Worm (Caenorhabditis elegans): ENCODE measurements around the gene Y57G11C.1147.

Y57G11C.1147 gene

ce11 chrIV:14764719-14765173 lies 32.6 kb downstream of the Y57G11C.1147 start (continued):
- TF ChIP-seq atf-7 (tag; optimal IDR thresholded peaks at IDR 0.05) (no peak), somi-1 (GFP tag; optimal IDR thresholded peaks at IDR 0.05) (no peak), B0035.1 (tag; optimal IDR thresholded peaks at IDR 0.05) (no peak), F33H1.4 (GFP tag; IDR thresholded peaks at IDR 0.05) (peak; percentile 72), F55B11.4 (tag; optimal IDR thresholded peaks at IDR 0.05; ENCODE audit: borderline replicate concordance, insufficient read depth) (no peak), snpc-4 (GFP tag; optimal IDR thresholded peaks at IDR 0.05) (peak; percentile 97), snpc-4 (tag; optimal IDR thresholded peaks at IDR 0.05) (peak; percentile 95 to 99 (median 98)), ztf-18 (tag; optimal IDR thresholded peaks at IDR 0.05) (peak; percentile 54), hrde-1 (tag; optimal IDR thresholded peaks at IDR 0.05; ENCODE audit: borderline replicate concordance) (peak; percentile 53), hlh-26 (GFP tag; conservative IDR thresholded peaks at IDR 0.05) (no peak), F57A8.1 (GFP tag; optimal IDR thresholded peaks at IDR 0.05) (no peak), F49E8.2 (tag; optimal IDR thresholded peaks at IDR 0.05; ENCODE audit: insufficient read depth) (peak; percentile 71), let-526 (GFP tag; IDR thresholded peaks at IDR 0.05) (no peak), ztf-25 (GFP tag; IDR thresholded peaks at IDR 0.05) (0 out of 2 replicates have a peak, but pooled peaks have one; percentile 3), ceh-58 (GFP tag; IDR thresholded peaks at IDR 0.05) (no peak), hmg-1.2 (GFP tag; IDR thresholded peaks at IDR 0.05) (peak; percentile 97), lin-40 (tag; optimal IDR thresholded peaks at IDR 0.05) (no peak), fkh-3 (tag; optimal IDR thresholded peaks at IDR 0.05) (no peak), hlh-12 (tag; optimal IDR thresholded peaks at IDR 0.05) (no peak), Y95B8A.8 (GFP tag; IDR thresholded peaks at IDR 0.05) (0 out of 2 replicates have a peak, but pooled peaks have one; percentile 47), ceh-100 (GFP tag; IDR thresholded peaks at IDR 0.05) (peak; percentile 70), lin-35 (GFP tag; optimal IDR thresholded peaks at IDR 0.05) (no peak), ztf-22 (GFP tag; optimal IDR thresholded peaks at IDR 0.05) (no peak), zfh-2 (GFP tag; conservative IDR thresholded peaks at IDR 0.05) (peak; percentile 67), let-607 (tag; optimal IDR thresholded peaks at IDR 0.05) (no peak), lin-54 (GFP tag; optimal IDR thresholded peaks at IDR 0.05) (peak; percentile 70), D2030.7 (GFP tag; IDR thresholded peaks at IDR 0.05) (peak; percentile 98), nfya-2 (GFP tag; IDR thresholded peaks at IDR 0.05) (0 out of 2 replicates have a peak, but pooled peaks have one; percentile 43), athp-1 (tag; optimal IDR thresholded peaks at IDR 0.05) (peak; percentile 21), attf-6 (GFP tag; IDR thresholded peaks at IDR 0.05) (peak; percentile 100), F39B2.1 (GFP tag; IDR thresholded peaks at IDR 0.05) (0 out of 2 replicates have a peak, but pooled peaks have one; percentile 14), nhr-179 (tag; optimal IDR thresholded peaks at IDR 0.05) (no peak), sdz-38 (tag; optimal IDR thresholded peaks at IDR 0.05) (no peak), xnd-1 (tag; optimal IDR thresholded peaks at IDR 0.05) (peak; percentile 98), madf-3 (GFP tag; IDR thresholded peaks at IDR 0.05) (0 out of 2 replicates have a peak, but pooled peaks have one; percentile 45), lin-26 (GFP tag; IDR thresholded peaks at IDR 0.05) (peak; percentile 88; the same call in 1 of the 2 replicates), die-1 (tag; optimal IDR thresholded peaks at IDR 0.05) (peak; percentile 47), unc-62 (GFP tag; optimal IDR thresholded peaks at IDR 0.05) (no peak), Y67H2A.10 (GFP tag; conservative IDR thresholded peaks at IDR 0.05) (0 out of 2 replicates have a peak, but pooled peaks have one; percentile 32), aptf-3 (GFP tag; IDR thresholded peaks at IDR 0.05) (no peak), mel-28 (tag; optimal IDR thresholded peaks at IDR 0.05; ENCODE audit: borderline replicate concordance) (no peak), chd-7 (tag; optimal IDR thresholded peaks at IDR 0.05) (no peak), gei-17 (GFP tag; optimal IDR thresholded peaks at IDR 0.05) (no peak), B0261.1 (tag; optimal IDR thresholded peaks at IDR 0.05) (no peak), tbp1 (GFP tag; optimal IDR thresholded peaks at IDR 0.05) (peak; percentile 80), ceh-79 (tag; optimal IDR thresholded peaks at IDR 0.05) (no peak), egrh-3 (GFP tag; IDR thresholded peaks at IDR 0.05) (no peak), ccch-3 (GFP tag; optimal IDR thresholded peaks at IDR 0.05) (no peak)

Measured in whole organism, young adult.